Worm (Caenorhabditis elegans) whole organism, L4/young adult: Measurements from ENCODE around the gene wee-1.1.

Experiments used
- W03F9.2 ChIP-seq: fragments of 150-350 bp; optimal IDR thresholded peaks from 2 replicates; lab custom pipeline; 2014; ENCODE audit warnings: missing biosample characterization, missing genetic modification characterization
- dao-5 ChIP-seq: sonication (generic microtip); optimal IDR thresholded peaks from 2 replicates; lab custom pipeline; 2016; ENCODE audit warnings: missing genotype, missing genetic modification characterization, moderate library complexity, missing compliant biosample characterization
- him-1 ChIP-seq: sonication (generic microtip); optimal IDR thresholded peaks from 2 replicates; lab custom pipeline; 2016; ENCODE audit warnings: missing genotype, missing genetic modification reagents, missing genetic modification characterization, missing compliant biosample characterization

wee-1.1 gene

DNA sequence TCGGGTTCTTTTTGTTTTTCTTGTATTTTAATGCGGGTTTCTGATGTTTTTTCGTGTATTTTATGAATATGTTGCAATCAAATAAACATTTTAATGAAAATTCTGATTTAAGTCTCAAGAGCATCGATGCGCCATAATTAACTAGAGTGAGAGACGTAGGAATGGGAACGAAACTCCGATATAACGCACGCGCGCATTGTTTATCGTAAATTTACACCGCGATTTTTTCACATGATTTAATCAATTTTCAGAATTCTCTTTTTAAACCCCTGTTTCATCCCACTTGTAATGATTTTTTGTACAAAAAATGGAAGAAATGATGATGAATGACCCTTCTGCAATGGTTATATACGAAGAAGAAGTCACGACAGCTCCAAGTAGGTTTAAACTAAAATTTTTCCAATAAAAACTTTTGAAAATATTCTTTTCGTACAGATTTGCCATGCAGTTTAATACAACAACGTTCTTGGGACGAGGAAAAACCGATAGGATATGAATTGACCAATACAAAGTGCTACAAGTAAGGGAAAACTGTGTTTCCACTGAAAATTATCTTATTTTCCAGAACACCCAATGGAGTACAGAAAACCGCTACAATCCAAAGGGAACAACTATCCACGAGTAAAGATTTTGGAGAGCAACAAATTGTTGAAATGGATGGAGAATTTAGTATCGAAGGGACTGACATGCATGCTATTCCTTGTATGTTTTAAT, 25.8 kb downstream of the wee-1.1 start, which contains the start of gene zfp-2:
Gene zfp-2, plus strand, starts transcription at position 214 of the 714 bp plus-strand sequence.
- no peak for TF ChIP-seq him-1 (tag; lab: Kevin White, UChicago)
- no peak for TF ChIP-seq dao-5 (tag; lab: Kevin White, UChicago)
- no peak for TF ChIP-seq W03F9.2

DNA sequence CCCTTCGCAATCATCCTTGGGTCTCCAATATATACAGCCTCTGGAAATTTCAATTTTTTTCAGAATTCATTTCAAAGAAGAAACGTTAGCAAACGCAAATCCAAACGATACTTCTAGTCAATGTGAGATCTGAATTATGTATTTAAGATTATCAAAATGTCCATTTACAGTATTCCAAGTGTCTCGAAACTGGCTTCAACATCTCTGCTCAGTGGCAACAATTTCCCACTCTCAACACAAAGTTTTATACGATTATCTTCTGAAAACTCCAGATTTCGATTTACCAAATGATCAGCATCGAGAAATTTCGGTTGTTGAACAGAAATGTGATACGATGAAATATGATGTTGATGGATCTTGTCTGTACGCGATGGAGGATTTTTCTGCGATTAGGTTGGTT, 26.8 kb downstream of the wee-1.1 start:
- TF ChIP-seq dao-5 (tag; lab: Kevin White, UChicago) (no peak), W03F9.2 (no peak), him-1 (tag; lab: Kevin White, UChicago) (no peak)

DNA sequence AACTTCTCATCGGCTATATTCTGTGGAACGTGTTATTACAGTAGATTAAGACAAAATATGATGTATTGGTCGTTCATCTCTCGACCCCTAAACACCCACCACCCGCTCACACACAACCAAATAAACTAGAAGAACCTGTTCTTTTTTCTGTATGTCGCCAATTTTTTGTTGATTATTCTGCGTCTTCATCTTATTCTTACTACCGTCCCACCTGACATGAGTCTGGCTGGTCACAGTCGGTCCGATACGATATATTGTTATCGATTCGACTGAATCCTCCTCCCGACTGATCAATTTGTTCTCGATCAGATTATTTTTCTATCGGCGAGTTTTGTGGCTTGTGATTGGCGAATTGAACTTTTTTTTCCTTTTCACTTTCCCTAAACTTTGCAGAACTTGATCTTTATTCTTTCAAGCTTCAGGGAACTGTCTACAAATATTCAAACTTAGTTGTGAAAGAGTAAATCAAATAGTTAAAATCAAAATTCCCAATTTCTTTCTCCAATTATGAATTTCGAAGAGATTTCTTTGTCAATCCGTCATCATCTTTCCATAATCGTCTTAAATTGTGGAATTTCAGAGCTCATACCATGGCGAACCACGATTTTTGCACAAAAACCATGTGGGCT, 28.3 kb downstream of the wee-1.1 start, which contains the start of gene F35H8.2:
Gene F35H8.2, plus strand, starts transcription at position 579 of the 629 bp plus-strand sequence.
- TF ChIP-seq him-1 (tag; lab: Kevin White, UChicago) (no peak), dao-5 (tag; lab: Kevin White, UChicago) (no peak), W03F9.2 (no peak)

DNA sequence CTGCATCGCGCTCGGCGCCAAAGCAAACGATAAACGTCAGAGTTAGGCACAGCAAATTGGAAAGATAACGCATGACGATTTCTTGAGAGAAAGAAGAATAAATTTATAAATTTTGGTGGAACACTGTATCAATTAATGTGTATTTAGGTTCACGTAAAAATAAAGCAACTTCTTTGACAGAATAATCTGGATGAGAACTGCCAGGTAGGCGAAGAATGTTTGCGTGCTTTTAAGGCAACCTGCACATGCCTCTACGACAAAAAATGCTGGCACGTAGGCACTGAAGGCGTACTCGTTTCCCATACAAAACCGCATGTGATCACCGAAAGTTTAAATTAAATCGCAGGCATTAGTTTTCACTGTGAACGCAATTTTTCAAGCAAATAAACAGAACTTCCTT, 30.2 kb downstream of the wee-1.1 start, which contains the start of gene F35H8.1:
Gene F35H8.1, minus strand, starts transcription at position 101 of the 400 bp plus-strand sequence.
- no peak for TF ChIP-seq W03F9.2
- no peak for TF ChIP-seq dao-5 (tag; lab: Kevin White, UChicago)
- TF ChIP-seq him-1 (tag; lab: Kevin White, UChicago): no peak

DNA sequence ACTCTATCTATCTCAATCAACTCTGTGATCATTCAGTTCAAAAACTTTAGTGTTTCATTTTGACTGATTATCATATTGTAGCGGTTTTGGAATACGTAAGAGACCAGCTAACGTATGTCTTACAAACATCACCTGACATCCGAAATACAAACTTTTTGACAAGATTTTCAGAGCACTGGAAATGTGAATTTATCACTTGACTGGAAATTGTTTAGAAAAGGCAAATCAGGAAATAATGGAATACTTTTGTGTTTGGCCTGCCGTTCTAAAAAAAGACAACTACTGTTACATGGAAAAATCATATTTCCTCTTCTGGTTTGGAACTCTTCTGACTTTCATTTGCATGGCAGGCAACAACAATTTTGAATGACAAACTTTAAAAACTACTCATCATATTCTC, 31.8 kb downstream of the wee-1.1 start, which contains the start of gene F35H8.12:
Gene F35H8.12, plus strand, starts transcription at position 301 of the 400 bp plus-strand sequence.
- TF ChIP-seq him-1 (tag; lab: Kevin White, UChicago) (no peak), W03F9.2 (no peak), dao-5 (tag; lab: Kevin White, UChicago) (no peak)

DNA sequence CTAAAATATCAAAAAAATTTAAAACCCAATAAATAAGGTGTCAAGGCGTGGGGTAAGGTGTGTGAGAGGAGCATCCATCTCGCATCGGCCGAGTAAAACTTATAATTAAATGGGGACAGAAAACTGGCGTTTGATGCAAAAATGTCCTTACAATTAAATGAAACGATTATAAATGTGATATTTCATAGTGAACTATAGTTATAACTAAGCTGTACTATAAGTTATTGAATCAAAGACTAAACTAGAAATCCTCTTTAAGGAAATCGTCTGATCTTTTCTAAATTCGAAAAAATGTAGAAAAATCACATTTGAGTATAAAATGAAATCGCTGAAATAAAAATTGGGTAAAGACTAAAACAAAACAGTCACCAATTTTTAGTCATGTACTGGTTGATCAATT, 32.6 kb downstream of the wee-1.1 start, which contains the start of gene sra-6:
Gene sra-6, minus strand, starts transcription at position 101 of the 400 bp plus-strand sequence.
- TF ChIP-seq W03F9.2 (no peak), him-1 (tag; lab: Kevin White, UChicago) (no peak), dao-5 (tag; lab: Kevin White, UChicago) (no peak)

DNA sequence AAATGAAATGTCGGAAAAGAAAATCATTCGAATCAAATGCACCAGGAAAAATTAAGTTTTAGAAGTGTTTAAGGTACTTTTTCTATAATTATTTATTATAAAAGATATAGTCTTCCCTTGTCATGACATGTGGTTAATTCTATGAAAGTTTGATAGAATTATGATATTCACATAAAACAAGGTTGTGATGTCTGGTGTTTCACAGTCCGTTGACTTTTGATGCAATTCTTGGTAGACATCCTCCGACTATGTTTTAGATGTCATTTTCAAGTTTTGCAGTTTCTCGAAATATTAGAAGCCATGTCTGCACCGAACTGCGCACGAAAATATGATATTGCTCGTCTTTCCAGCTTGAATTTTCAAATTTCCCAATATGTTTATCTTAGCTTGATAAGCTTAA, 39.0 kb downstream of the wee-1.1 start, which contains the start of gene sra-7:
Gene sra-7, plus strand, starts transcription at position 301 of the 400 bp plus-strand sequence.
- TF ChIP-seq W03F9.2: no peak
- no peak for TF ChIP-seq dao-5 (tag; lab: Kevin White, UChicago)
- no peak for TF ChIP-seq him-1 (tag; lab: Kevin White, UChicago)

DNA sequence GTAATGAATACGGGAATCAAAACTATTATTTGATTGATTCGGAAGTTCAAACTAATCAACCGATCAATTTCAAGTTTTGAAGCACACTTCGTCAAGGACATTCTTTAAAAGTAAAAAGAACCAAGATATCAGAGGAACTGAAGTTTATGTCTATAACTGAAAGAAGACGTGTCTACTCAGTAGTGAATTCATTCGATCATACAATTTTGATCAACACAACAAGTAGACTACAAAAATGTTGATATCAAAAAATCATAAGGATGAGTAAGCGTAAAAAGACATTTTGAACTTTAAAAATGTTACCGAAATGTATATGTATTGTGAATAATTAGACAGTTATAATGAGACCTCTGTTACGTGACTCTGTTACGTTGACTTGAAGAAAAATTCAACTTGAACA, 40.6 kb downstream of the wee-1.1 start, which contains the start of gene sra-4:
Gene sra-4, minus strand, starts transcription at position 101 of the 400 bp plus-strand sequence.
- TF ChIP-seq him-1 (tag; lab: Kevin White, UChicago): no peak
- no peak for TF ChIP-seq W03F9.2
- TF ChIP-seq dao-5 (tag; lab: Kevin White, UChicago): no peak

DNA sequence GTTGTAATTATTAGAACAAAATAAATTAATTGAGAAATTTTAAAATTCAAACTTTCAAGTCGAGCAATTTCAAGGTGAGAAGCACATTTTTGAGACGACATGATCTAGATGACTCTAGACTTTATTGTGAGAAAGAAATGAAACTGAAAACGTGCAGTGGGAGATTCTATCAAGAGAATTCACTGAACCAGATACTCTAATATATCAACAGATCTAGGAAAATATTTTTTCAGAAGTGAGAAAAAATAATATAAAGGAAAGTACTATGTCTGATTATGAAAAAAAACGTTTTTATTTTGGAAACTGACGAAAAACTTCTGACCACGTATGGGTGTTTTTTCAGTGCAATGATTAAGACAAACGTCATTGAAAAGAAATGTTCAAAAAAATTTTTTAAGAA, 42.6 kb downstream of the wee-1.1 start, which contains the start of gene sra-3:
Gene sra-3, minus strand, starts transcription at position 101 of the 400 bp plus-strand sequence.
- TF ChIP-seq dao-5 (tag; lab: Kevin White, UChicago): no peak

DNA sequence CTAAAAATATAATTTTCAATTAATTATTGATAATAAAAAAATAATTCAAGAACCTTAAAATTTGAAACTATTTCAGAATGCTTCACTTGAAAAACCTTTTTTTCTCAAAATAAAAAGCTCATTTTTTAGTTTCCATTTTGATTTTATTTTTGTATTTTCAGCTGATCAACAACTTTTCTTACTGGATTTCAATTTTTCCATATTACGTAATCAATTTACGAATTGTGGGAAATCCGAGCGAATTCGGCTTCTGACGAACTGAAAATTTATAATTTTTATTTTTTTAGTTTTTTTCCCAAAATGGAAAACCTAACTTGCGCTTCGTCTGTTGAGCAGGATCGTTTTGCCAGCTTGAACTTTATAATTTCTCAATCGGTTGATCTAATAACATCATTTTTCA, 45.9 kb downstream of the wee-1.1 start, which contains the start of gene sra-8:
Gene sra-8, plus strand, starts transcription at position 301 of the 400 bp plus-strand sequence.
- TF ChIP-seq him-1 (tag; lab: Kevin White, UChicago) (no peak), dao-5 (tag; lab: Kevin White, UChicago) (no peak), W03F9.2 (no peak)

DNA sequence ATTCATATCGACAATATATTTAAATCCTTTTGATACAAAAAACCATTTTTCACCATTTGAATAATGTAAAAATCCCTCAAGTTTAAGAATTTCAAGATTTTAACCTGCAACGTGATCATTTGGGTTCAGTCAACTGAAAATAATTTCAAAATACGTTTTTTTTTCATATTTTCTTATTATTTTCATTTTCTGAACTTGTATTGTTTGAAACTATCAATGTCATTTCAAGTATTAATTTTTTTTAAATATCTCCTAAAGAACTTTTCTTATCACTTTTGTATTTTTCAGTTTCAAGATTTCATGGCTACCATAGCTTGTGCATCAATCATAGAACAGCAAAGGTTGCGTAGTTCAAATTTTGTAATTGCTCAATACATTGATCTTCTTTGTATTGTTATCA, 51.4 kb downstream of the wee-1.1 start, which contains the start of gene sra-9:
Gene sra-9, plus strand, starts transcription at position 301 of the 400 bp plus-strand sequence.
- TF ChIP-seq him-1 (tag; lab: Kevin White, UChicago) (no peak), dao-5 (tag; lab: Kevin White, UChicago) (no peak), W03F9.2 (no peak)
